Worm (Caenorhabditis elegans) whole organism, mixed stage, embryonic: ENCODE results near the gene gon-14.
"Not testable (repeated sequence)": the region's sequence is repeated elsewhere in the genome, so short reads cannot be mapped to it uniquely, and the experiment has no call there.

Experiments used
- bed-3 ChIP-seq: fragments of 200-800 bp; sonication (Bioruptor generic); optimal IDR thresholded peaks from 3 replicates; lab custom pipeline; 2018; ENCODE audit warnings: mild to moderate bottlenecking, missing genetic modification characterization, moderate library complexity, missing compliant biosample characterization
- blmp-1 ChIP-seq: fragments of 150-350 bp; optimal IDR thresholded peaks from 2 replicates; lab custom pipeline; 2014; ENCODE audit warnings: missing biosample characterization, missing genetic modification characterization
- ceh-39 ChIP-seq: fragments of 150-350 bp; optimal IDR thresholded peaks from 2 replicates; lab custom pipeline; 2014; ENCODE audit warnings: missing biosample characterization, missing genetic modification characterization
- ceh-83 ChIP-seq: fragments of 200-800 bp; sonication (Bioruptor generic); optimal IDR thresholded peaks from 2 replicates; lab custom pipeline; 2018; ENCODE audit warnings: mild to moderate bottlenecking, missing genetic modification characterization, missing compliant biosample characterization
- ces-1 ChIP-seq: fragments of 150-350 bp; optimal IDR thresholded peaks from 2 replicates; lab custom pipeline; 2014; ENCODE audit warnings: missing biosample characterization, missing genetic modification reagents, missing genetic modification characterization
- cnd-1 ChIP-seq: fragments of 200-800 bp; sonication (Bioruptor generic); optimal IDR thresholded peaks from 2 replicates; lab custom pipeline; 2018; ENCODE audit warnings: mild to moderate bottlenecking, missing genetic modification characterization, missing compliant biosample characterization
- drap-1 ChIP-seq: fragments of 200-800 bp; sonication (Bioruptor generic); optimal IDR thresholded peaks from 3 replicates; lab custom pipeline; 2018; ENCODE audit warnings: mild to moderate bottlenecking, missing genetic modification characterization, missing compliant biosample characterization
- elt-1 ChIP-seq: sonication (generic microtip); optimal IDR thresholded peaks from 2 replicates; lab custom pipeline; 2017; ENCODE audit warnings: missing genetic modification characterization, mild to moderate bottlenecking, missing compliant biosample characterization, antibody characterized with exemption, moderate library complexity, borderline replicate concordance; ENCODE audit not compliant: insufficient read depth
- elt-3 ChIP-seq: fragments of 150-350 bp; optimal IDR thresholded peaks from 2 replicates; lab custom pipeline; 2014; ENCODE audit warnings: missing biosample characterization, missing genetic modification characterization
- flh-1 ChIP-seq: fragments of 200-800 bp; sonication (Bioruptor generic); optimal IDR thresholded peaks from 2 replicates; lab custom pipeline; 2018; ENCODE audit warnings: mild to moderate bottlenecking, missing genetic modification characterization, moderate library complexity, missing compliant biosample characterization
- ham-2 ChIP-seq: fragments of 200-800 bp; sonication (Bioruptor generic); optimal IDR thresholded peaks from 2 replicates; lab custom pipeline; 2018; ENCODE audit warnings: mild to moderate bottlenecking, missing genetic modification characterization, missing compliant biosample characterization
- hlh-1 ChIP-seq: fragments of 150-350 bp; optimal IDR thresholded peaks from 2 replicates; lab custom pipeline; 2014; ENCODE audit warnings: missing biosample characterization, missing genetic modification reagents, missing genetic modification characterization
- lin-32 ChIP-seq: fragments of 200-800 bp; sonication (Bioruptor generic); optimal IDR thresholded peaks from 2 replicates; lab custom pipeline; 2018; ENCODE audit warnings: mild to moderate bottlenecking, missing genetic modification characterization, missing compliant biosample characterization
- mab-5 ChIP-seq: fragments of 150-350 bp; optimal IDR thresholded peaks from 2 replicates; lab custom pipeline; 2014; ENCODE audit warnings: missing biosample characterization, missing genetic modification characterization
- mep-1 ChIP-seq: fragments of 150-350 bp; optimal IDR thresholded peaks from 2 replicates; lab custom pipeline; 2017; ENCODE audit warnings: missing biosample characterization, missing genetic modification reagents, missing genetic modification characterization, inconsistent platforms
- nhr-12 ChIP-seq: fragments of 150-350 bp; optimal IDR thresholded peaks from 2 replicates; lab custom pipeline; 2014; ENCODE audit warnings: missing biosample characterization, missing genetic modification characterization
- nhr-2 ChIP-seq: fragments of 150-350 bp; optimal IDR thresholded peaks from 2 replicates; lab custom pipeline; 2014; ENCODE audit warnings: missing biosample characterization, missing genetic modification characterization
- nhr-237 ChIP-seq: fragments of 150-350 bp; optimal IDR thresholded peaks from 2 replicates; lab custom pipeline; 2014; ENCODE audit warnings: missing biosample characterization, missing genetic modification characterization
- nhr-28 ChIP-seq: fragments of 150-350 bp; optimal IDR thresholded peaks from 2 replicates; lab custom pipeline; 2014; ENCODE audit warnings: missing biosample characterization, missing genetic modification characterization
- pha-4 ChIP-seq: fragments of 150-350 bp; optimal IDR thresholded peaks from 2 replicates; lab custom pipeline; 2018; ENCODE audit warnings: missing biosample characterization, missing genetic modification reagents, missing genetic modification characterization
- sem-2 ChIP-seq: fragments of 200-800 bp; sonication (Bioruptor generic); optimal IDR thresholded peaks from 2 replicates; lab custom pipeline; 2018; ENCODE audit warnings: mild to moderate bottlenecking, missing genetic modification characterization, missing compliant biosample characterization
- snpc-4 ChIP-seq: fragments of 150-350 bp; optimal IDR thresholded peaks from 2 replicates; lab custom pipeline; 2014; ENCODE audit warnings: missing biosample characterization, missing genetic modification characterization
- sptf-1 ChIP-seq: sonication (generic microtip); optimal IDR thresholded peaks from 2 replicates; lab custom pipeline; 2017; ENCODE audit warnings: mild to moderate bottlenecking, missing genetic modification characterization, moderate library complexity, missing compliant biosample characterization
- tbx-8 ChIP-seq: fragments of 200-800 bp; sonication (Bioruptor generic); optimal IDR thresholded peaks from 2 replicates; lab custom pipeline; 2018; ENCODE audit warnings: mild to moderate bottlenecking, missing genetic modification characterization, moderate library complexity, missing compliant biosample characterization
- unc-39 ChIP-seq: fragments of 150-350 bp; optimal IDR thresholded peaks from 2 replicates; lab custom pipeline; 2014; ENCODE audit warnings: missing biosample characterization, missing genetic modification characterization
- unc-62 ChIP-seq: fragments of 150-350 bp; optimal IDR thresholded peaks from 2 replicates; lab custom pipeline; 2014; ENCODE audit warnings: missing biosample characterization, missing genetic modification reagents, missing genetic modification characterization
- zip-8 ChIP-seq: fragments of 150-350 bp; optimal IDR thresholded peaks from 2 replicates; lab custom pipeline; 2014; ENCODE audit warnings: missing biosample characterization, missing genetic modification characterization
- ztf-11 ChIP-seq: fragments of 150-350 bp; optimal IDR thresholded peaks from 2 replicates; lab custom pipeline; 2014; ENCODE audit warnings: missing biosample characterization, missing genetic modification characterization

The gon-14 gene

DNA sequence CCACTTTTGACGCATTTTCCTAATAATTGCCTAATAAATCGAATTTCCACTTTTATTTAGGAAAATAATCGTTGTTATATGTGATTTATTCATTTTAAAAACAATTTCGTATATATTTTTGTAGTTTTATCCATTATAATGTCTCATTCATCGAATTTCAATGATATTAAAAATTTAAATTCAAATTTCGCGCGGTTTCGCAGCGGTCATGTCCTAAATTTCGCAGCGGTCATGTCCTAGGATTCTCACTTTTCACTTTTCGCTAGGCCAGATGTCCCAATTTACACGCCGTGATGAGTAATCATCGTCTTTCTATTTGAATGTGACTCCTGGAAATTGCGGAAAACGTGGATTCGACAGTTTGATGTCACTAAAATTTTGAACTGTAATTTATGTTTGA is 29.2 kb downstream of the gon-14 start, which contains the start of gene ZK1055.4:
Gene ZK1055.4 (plus strand): TSS at position 301 of the 400 bp plus-strand sequence.
- not testable (repeated sequence) for TF ChIP-seq hlh-1 (tag; lab: Kevin White, UChicago); elt-3 (tag; lab: Kevin White, UChicago); sptf-1

- TF ChIP-seq ceh-83 (no peak), ztf-11 (tag; lab: Kevin White, UChicago) (no peak), bed-3 (GFP tag; lab: Kevin White, UChicago) (no peak), nhr-12 (tag; lab: Kevin White, UChicago) (no peak), ceh-39 (tag; lab: Kevin White, UChicago) (no peak), ces-1 (GFP tag; lab: Kevin White, UChicago) (no peak), sem-2 (GFP tag; lab: Kevin White, UChicago) (no peak), pha-4 (tag; lab: Kevin White, UChicago) (no peak), ham-2 (GFP tag; lab: Kevin White, UChicago) (no peak), unc-62 (no peak), elt-3 (tag; lab: Kevin White, UChicago) (no peak), drap-1 (GFP tag; lab: Kevin White, UChicago) (no peak), unc-39 (tag; lab: Kevin White, UChicago) (no peak), cnd-1 (tag; lab: Kevin White, UChicago) (no peak), mep-1 (tag; lab: Kevin White, UChicago) (no peak)
These were observed 31.0 kb downstream of the gon-14 start, which contains the start of gene EGAP9.3 for ce11 chrV:6579992-6580391. Gene EGAP9.3 (minus strand): TSS chrV:6580122.

- peak; percentile 28 for TF ChIP-seq elt-1 (tag; lab: Kevin White, UChicago)
- TF ChIP-seq ham-2 (GFP tag; lab: Kevin White, UChicago), result no peak
These were observed 34.4 kb downstream of the gon-14 start, which contains the start of gene EGAP9.4 for ce11 chrV:6576567-6576966. Gene EGAP9.4 (plus strand): TSS chrV:6576867.

DNA sequence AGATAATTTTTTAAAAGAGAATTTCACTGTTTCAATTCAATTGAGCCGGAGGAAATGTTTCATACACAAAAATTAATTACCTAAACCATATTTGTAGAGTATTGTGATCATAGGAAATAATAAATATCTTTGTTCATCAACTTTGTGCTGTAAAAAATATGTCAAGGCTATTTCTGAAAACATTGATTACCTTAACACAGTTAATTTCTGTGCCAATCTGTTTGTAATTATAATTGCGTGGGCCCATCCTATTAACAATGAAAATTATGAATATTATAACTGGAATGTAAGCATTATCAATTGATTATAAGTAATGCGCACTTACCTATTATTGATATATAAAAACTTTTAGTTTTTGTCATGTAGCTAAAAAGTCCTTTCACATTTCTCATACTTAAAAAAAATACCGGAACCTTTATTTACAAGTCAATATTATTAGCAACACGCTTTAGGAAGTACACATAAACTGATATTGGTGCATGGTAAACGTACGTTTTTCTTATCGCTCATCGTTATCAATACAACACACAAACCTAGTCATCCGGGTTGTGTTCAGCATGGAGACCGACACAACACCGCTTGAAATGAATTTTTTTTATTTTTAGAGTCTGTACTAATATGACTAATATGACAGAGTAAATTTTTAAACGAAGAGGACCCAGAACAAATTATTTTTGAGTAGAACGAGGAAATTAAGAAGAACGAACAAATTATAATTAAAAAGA is 35.4 kb downstream of the gon-14 start, which contains the start of gene fut-2:
Gene fut-2 (minus strand): TSS at position 485 of the 725 bp plus-strand sequence.
- TF ChIP-seq sem-2 (GFP tag; lab: Kevin White, UChicago) (no peak), ceh-83 (no peak), nhr-2 (no peak), unc-62 (no peak), mep-1 (tag; lab: Kevin White, UChicago) (no peak), elt-1 (tag; lab: Kevin White, UChicago) (no peak), pha-4 (tag; lab: Kevin White, UChicago) (no peak), ces-1 (GFP tag; lab: Kevin White, UChicago) (no peak), unc-39 (tag; lab: Kevin White, UChicago) (no peak), sptf-1 (no peak), flh-1 (GFP tag; lab: Kevin White, UChicago) (no peak), nhr-237 (no peak), lin-32 (no peak), nhr-28 (tag; lab: Kevin White, UChicago) (no peak), blmp-1 (no peak)

ce11 chrV:6565851-6566386 is 45.0 kb downstream of the gon-14 start, which contains the start of gene K04A8.1:
Gene K04A8.1 (plus strand): TSS chrV:6566336.
- TF ChIP-seq nhr-12 (tag; lab: Kevin White, UChicago), result no peak
- TF ChIP-seq blmp-1, result no peak
- no peak for TF ChIP-seq tbx-8

- no peak for TF ChIP-seq tbx-8
- no peak for TF ChIP-seq snpc-4
- no peak for TF ChIP-seq mep-1 (tag; lab: Kevin White, UChicago)
- no peak for TF ChIP-seq ces-1 (GFP tag; lab: Kevin White, UChicago)
- TF ChIP-seq zip-8 (tag; lab: Kevin White, UChicago), result no peak
- TF ChIP-seq mab-5, result no peak
- no peak for TF ChIP-seq lin-32
These were observed 49.4 kb downstream of the gon-14 start, which contains the start of gene spp-19 for ce11 chrV:6561592-6561991. Gene spp-19 (minus strand): TSS chrV:6561692.
